Fruit fly (Drosophila melanogaster) whole organism, larva: ENCODE measurements around the gene CG4199.

ENCODE experiments used
- noc ChIP-seq: fragments of 200-800 bp; sonication (Bioruptor generic); optimal IDR thresholded peaks from 3 replicates; lab custom pipeline; 2019; ENCODE audit warnings: missing biosample characterization, mild to moderate bottlenecking, missing genetic modification characterization, moderate library complexity

The CG4199 gene

dm6 chrX:2081848-2082365 lies 8.6 kb upstream of the CG4199 start:
- TF ChIP-seq noc (tag; lab: Kevin White, UChicago): no peak

- peak; percentile 45 for TF ChIP-seq noc (tag; lab: Kevin White, UChicago)
These were observed 7.2 kb upstream of the CG4199 start, which contains the start of the genes CG16903 and Unc-76 for dm6 chrX:2080367-2080927. Gene CG16903, minus strand, starts transcription at chrX:2080405. Gene Unc-76, plus strand, starts transcription at chrX:2080610.

- no peak for TF ChIP-seq noc (tag; lab: Kevin White, UChicago)
These were observed 3.4 kb upstream of the CG4199 start, which contains the start of gene CG4025 for dm6 chrX:2076412-2077357. Gene CG4025, plus strand, starts transcription at chrX:2076966.

DNA sequence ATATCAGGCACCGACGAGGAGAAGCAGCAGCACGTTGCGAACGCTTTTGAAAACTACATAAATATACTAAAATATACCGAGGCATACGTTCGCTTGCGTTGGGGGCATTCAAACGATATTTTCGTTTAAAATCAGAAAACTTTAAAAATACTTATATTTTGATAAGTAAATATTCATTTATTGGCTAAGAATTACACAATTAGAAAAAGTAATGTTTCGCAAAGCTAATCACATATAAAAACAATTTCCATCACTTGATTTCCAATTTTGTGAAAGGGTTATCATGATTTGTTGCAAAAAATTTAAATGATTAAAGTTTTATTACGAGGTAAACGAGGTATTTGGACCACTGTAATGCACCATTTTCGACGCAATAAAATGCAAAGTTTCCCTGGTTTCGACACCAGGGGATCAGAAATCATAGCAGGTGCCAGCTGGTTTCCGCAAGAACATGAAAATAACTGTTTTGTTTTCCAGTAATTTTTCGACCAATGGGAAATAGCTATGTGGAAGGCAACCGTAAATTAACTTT lies 2.6 kb upstream of the CG4199 start, which contains the start of gene CG4045:
Gene CG4045, minus strand, starts transcription at position 55 of the 532 bp plus-strand sequence.
- no peak for TF ChIP-seq noc (tag; lab: Kevin White, UChicago)

- TF ChIP-seq noc (tag; lab: Kevin White, UChicago): peak; percentile 66
These were observed 1.1 kb downstream of the CG4199 start, which contains the start of gene Rtca for dm6 chrX:2071878-2072817. Gene Rtca, plus strand, starts transcription at chrX:2072413.

dm6 chrX:2070708-2071063 lies 2.6 kb downstream of the CG4199 start:
- TF ChIP-seq noc (tag; lab: Kevin White, UChicago): peak; percentile 84

- TF ChIP-seq noc (tag; lab: Kevin White, UChicago): peak; percentile 6
These were observed 3.2 kb downstream of the CG4199 start for dm6 chrX:2069787-2070707.

- no peak for TF ChIP-seq noc (tag; lab: Kevin White, UChicago)
These were observed 5.0 kb downstream of the CG4199 start, which contains the start of gene CG4194 for dm6 chrX:2068292-2068691. Gene CG4194, plus strand, starts transcription at chrX:2068592.

DNA sequence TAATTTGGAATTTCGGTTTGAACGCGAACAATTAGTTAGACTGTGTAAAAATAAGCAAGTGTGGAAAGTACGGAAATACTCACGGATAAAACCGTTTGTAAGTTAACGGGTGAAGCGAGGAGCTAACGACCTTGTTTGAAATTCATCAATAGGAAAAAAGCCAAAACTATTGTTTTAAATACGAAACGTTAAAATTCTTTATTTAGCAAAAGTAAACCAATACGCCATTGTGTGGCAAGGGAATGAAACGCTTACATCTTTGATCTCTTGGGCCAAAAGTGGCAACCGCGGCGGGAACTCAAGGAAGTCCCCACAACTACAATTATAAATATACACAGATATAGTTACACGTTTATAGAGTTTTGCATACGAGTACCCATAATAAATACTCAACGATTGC lies 7.0 kb downstream of the CG4199 start, which contains the start of gene CG14054:
Gene CG14054, minus strand, starts transcription at position 101 of the 400 bp plus-strand sequence.
- no peak for TF ChIP-seq noc (tag; lab: Kevin White, UChicago)

DNA sequence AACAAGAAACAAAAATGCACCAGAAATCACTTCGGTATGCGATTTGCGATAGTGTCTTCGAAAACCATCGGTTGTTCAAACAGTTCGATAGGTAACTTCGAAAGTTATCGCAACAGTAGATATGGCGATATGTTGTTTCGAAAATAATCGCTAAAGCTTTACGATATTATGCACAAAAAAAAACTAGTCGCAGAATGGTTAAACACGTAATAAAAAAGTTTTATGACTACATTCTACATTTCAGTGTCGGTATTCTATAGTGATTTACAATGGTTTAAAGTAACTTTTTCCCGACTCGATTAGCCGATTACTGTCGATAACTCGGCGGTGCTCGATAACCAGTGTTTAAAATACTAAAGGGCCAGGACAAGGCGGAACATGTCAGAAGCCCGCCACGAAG lies 8.2 kb downstream of the CG4199 start, which contains the start of gene CG4281:
Gene CG4281, minus strand, starts transcription at position 70 of the 400 bp plus-strand sequence.
- TF ChIP-seq noc (tag; lab: Kevin White, UChicago): no peak

- no peak for TF ChIP-seq noc (tag; lab: Kevin White, UChicago)
These were observed 11.4 kb downstream of the CG4199 start, which contains the start of gene Sik2 for dm6 chrX:2061849-2062248. Gene Sik2, minus strand, starts transcription at chrX:2061915.

DNA sequence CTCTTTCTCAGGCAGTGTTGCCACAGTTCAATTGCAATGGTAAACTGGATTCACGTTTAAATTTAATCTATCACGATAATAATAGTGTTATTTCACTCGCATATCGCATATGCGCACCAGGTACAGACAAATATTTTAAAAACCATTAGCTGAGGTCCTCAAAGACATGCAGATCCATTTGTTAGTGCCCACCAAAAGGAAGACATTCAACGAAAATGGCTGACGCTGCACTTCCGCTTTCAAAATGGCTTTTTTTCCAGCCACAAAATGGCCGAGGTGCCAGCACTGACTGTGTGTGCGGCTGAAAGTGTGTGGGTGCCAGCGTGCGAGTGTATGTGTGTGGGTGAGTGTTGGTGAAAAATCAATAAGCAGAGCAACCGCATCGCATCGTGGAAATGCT lies 12.2 kb downstream of the CG4199 start:
- TF ChIP-seq noc (tag; lab: Kevin White, UChicago): no peak
